Fruit fly (Drosophila melanogaster): ENCODE measurements around the gene CG5280.

The CG5280 gene

DNA sequence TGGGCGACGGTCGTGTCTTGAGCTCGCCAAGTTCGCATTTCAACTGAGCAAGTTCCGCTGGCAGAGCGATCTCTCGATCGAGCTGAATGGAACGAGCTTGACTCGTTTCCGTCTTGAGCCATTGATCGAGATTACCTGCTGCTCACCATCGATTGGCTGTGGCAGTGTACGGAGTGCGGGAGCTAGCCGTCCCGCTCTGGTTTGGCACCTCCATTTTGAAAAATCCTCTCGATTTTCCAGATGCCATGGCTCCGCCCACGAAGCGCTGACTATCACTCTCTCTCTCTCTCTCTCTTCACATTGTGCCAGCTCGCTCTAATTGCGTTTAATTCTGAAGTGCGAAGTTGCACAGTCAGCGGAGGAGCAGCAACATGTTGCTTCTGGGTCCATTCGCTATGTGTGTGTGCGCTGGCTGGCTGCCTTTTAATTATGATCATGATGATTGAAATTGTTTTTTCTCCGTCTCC, 29.2 kb upstream of the CG5280 start, which contains the start of gene Doc2 (continued):
- TF ChIP-seq vfl (GFP tag; optimal IDR thresholded peaks at IDR 0.05): no peak
- TF ChIP-seq CG8089 (GFP tag; optimal IDR thresholded peaks at IDR 0.05): no peak
- peak; percentile 49; the same call in 1 of the 2 replicates for TF ChIP-seq chm (GFP tag; IDR thresholded peaks at IDR 0.05)
- TF ChIP-seq twi (tag; optimal IDR thresholded peaks at IDR 0.05): peak; percentile 4
- peak; percentile 44 for TF ChIP-seq bbx (GFP tag; IDR thresholded peaks at IDR 0.05; ENCODE audit: partially characterized antibody)
- no peak for TF ChIP-seq CG6813 (GFP tag; optimal IDR thresholded peaks at IDR 0.05)
- no peak for TF ChIP-seq CG3163 (GFP tag; optimal IDR thresholded peaks at IDR 0.05)
- TF ChIP-seq sob (GFP tag; IDR thresholded peaks at IDR 0.05): no peak
- TF ChIP-seq CG34224 (GFP tag; IDR thresholded peaks at IDR 0.05; ENCODE audit: partially characterized antibody): peak; percentile 12; the same call in 1 of the 3 replicates
- no peak for TF ChIP-seq cwo (GFP tag; optimal IDR thresholded peaks at IDR 0.05)
- TF ChIP-seq crol (GFP tag; IDR thresholded peaks at IDR 0.05): no peak
- peak; percentile 58 for TF ChIP-seq phol (tag; optimal IDR thresholded peaks at IDR 0.05)
- TF ChIP-seq CG17186 (GFP tag; optimal IDR thresholded peaks at IDR 0.05): no peak
- no peak for TF ChIP-seq Gsc (GFP tag; IDR thresholded peaks at IDR 0.05)
- no peak for TF ChIP-seq CG32772 (GFP tag; IDR thresholded peaks at IDR 0.05)
- TF ChIP-seq pfk (GFP tag; optimal IDR thresholded peaks at IDR 0.05): no peak
- no peak for TF ChIP-seq sd (tag; optimal IDR thresholded peaks at IDR 0.05)
- TF ChIP-seq Atf3 (GFP tag; optimal IDR thresholded peaks at IDR 0.05): no peak
- no peak for TF ChIP-seq CG8944 (GFP tag; optimal IDR thresholded peaks at IDR 0.05)
- TF ChIP-seq CG7271 (tag; optimal IDR thresholded peaks at IDR 0.05): no peak
- no peak for TF ChIP-seq gsb (GFP tag; IDR thresholded peaks at IDR 0.05)
- no peak for TF ChIP-seq cas (GFP tag; IDR thresholded peaks at IDR 0.05)
- TF ChIP-seq ci (GFP tag; IDR thresholded peaks at IDR 0.05): 0 out of 3 replicates have a peak, but pooled peaks have one; percentile 57
- TF ChIP-seq Nf-YC (tag; optimal IDR thresholded peaks at IDR 0.05): peak; percentile 99
- TF ChIP-seq CG10209 (GFP tag; optimal IDR thresholded peaks at IDR 0.05): no peak
- TF ChIP-seq CG31388 (GFP tag; optimal IDR thresholded peaks at IDR 0.05): no peak
- no peak for TF ChIP-seq Dbx (GFP tag; IDR thresholded peaks at IDR 0.05)
- TF ChIP-seq CG16779 (GFP tag; IDR thresholded peaks at IDR 0.05): no peak
- no peak for TF ChIP-seq Taf1 (GFP tag; IDR thresholded peaks at IDR 0.05)
- no peak for TF ChIP-seq CG17568 (GFP tag; optimal IDR thresholded peaks at IDR 0.05)
- TF ChIP-seq CG7987 (GFP tag; optimal IDR thresholded peaks at IDR 0.05): no peak
- TF ChIP-seq ham (GFP tag; IDR thresholded peaks at IDR 0.05): no peak
- TF ChIP-seq CG16863 (GFP tag; optimal IDR thresholded peaks at IDR 0.05): no peak
- TF ChIP-seq CG10959 (GFP tag; IDR thresholded peaks at IDR 0.05): no peak
- no peak for TF ChIP-seq ab (GFP tag; optimal IDR thresholded peaks at IDR 0.05)
- no peak for TF ChIP-seq Mes4 (GFP tag; optimal IDR thresholded peaks at IDR 0.05)
- no peak for TF ChIP-seq crp (GFP tag; optimal IDR thresholded peaks at IDR 0.05)
- no peak for TF ChIP-seq Max (GFP tag; optimal IDR thresholded peaks at IDR 0.05)
- no peak for TF ChIP-seq fu2 (GFP tag; optimal IDR thresholded peaks at IDR 0.05)
- TF ChIP-seq CG7963 (GFP tag; IDR thresholded peaks at IDR 0.05; ENCODE audit: partially characterized antibody): no peak
- TF ChIP-seq CG30020 (tag; optimal IDR thresholded peaks at IDR 0.05): no peak
- TF ChIP-seq Scr (GFP tag; IDR thresholded peaks at IDR 0.05; ENCODE audit: partially characterized antibody): no peak
- no peak for TF ChIP-seq unpg (GFP tag; optimal IDR thresholded peaks at IDR 0.05)
- no peak for TF ChIP-seq eyg (GFP tag; optimal IDR thresholded peaks at IDR 0.05)
- no peak for TF ChIP-seq CG8290 (GFP tag; optimal IDR thresholded peaks at IDR 0.05)
- TF ChIP-seq CG8290 (tag; optimal IDR thresholded peaks at IDR 0.05): no peak
- no peak for TF ChIP-seq HLHmδ (GFP tag; optimal IDR thresholded peaks at IDR 0.05)
- TF ChIP-seq slbo (GFP tag; IDR thresholded peaks at IDR 0.05): no peak
- TF ChIP-seq trem (tag; optimal IDR thresholded peaks at IDR 0.05): no peak
- TF ChIP-seq bigmax (GFP tag; optimal IDR thresholded peaks at IDR 0.05): no peak
- TF ChIP-seq CG11695 (GFP tag; IDR thresholded peaks at IDR 0.05): no peak
- no peak for TF ChIP-seq CG12155 (GFP tag; optimal IDR thresholded peaks at IDR 0.05)
